Worm (Caenorhabditis elegans) whole organism, midembryonic: Measurements from ENCODE around the gene F56C3.9.

Experiments used
- flt-1 ChIP-seq: fragments of 200-800 bp; sonication (Bioruptor generic); IDR thresholded peaks from 2 replicates; pipeline ENCODE4 v1.3.6; 2022; ENCODE audit warnings: missing genetic modification characterization, missing compliant biosample characterization
- klf-2 ChIP-seq: fragments of 200-800 bp; sonication (Bioruptor generic); conservative IDR thresholded peaks from 2 replicates; pipeline ENCODE4 v1.3.6; 2022; ENCODE audit warnings: missing genetic modification reagents, missing genetic modification characterization, missing compliant biosample characterization
- med-1 ChIP-seq: sonication (generic microtip); optimal IDR thresholded peaks from 2 replicates; lab custom pipeline; 2017; ENCODE audit warnings: missing genetic modification characterization, mild to moderate bottlenecking, missing compliant biosample characterization, antibody characterized with exemption, missing genetic modification reagents; ENCODE audit not compliant: insufficient read depth

ce11 chrX:1393891-1394290 is at the start of gene F56C3.9:
- TF ChIP-seq flt-1 (GFP tag; lab: Robert Waterston, UW), result no peak
- TF ChIP-seq klf-2, result no peak
- TF ChIP-seq med-1 (GFP tag; lab: Kevin White, UChicago), result no peak
